Worm (Caenorhabditis elegans) whole organism, late embryonic: Measurements from ENCODE around the gene lmp-1.

Experiments
- K09A11.1 ChIP-seq: sonication (generic microtip); optimal IDR thresholded peaks from 2 replicates; lab custom pipeline; 2017; ENCODE audit warnings: antibody characterized with exemption, mild to moderate bottlenecking, missing genetic modification characterization, missing compliant biosample characterization; ENCODE audit not compliant: insufficient read depth
- T23F11.4 ChIP-seq: fragments of 200-800 bp; sonication (Bioruptor generic); optimal IDR thresholded peaks from 2 replicates; lab custom pipeline; 2018; ENCODE audit warnings: mild to moderate bottlenecking, missing genetic modification characterization, missing compliant biosample characterization
- ahr-1 ChIP-seq: sonication (generic microtip); optimal IDR thresholded peaks from 2 replicates; lab custom pipeline; 2016; ENCODE audit warnings: missing genetic modification characterization, missing compliant biosample characterization
- ama-1 ChIP-seq: fragments of 150-350 bp; optimal IDR thresholded peaks from 2 replicates; lab custom pipeline; 2014
- ceh-14 ChIP-seq: sonication (generic microtip); optimal IDR thresholded peaks from 2 replicates; lab custom pipeline; 2016; ENCODE audit warnings: missing genotype, missing genetic modification characterization, missing compliant biosample characterization
- ceh-18 ChIP-seq: sonication (generic microtip); optimal IDR thresholded peaks from 2 replicates; lab custom pipeline; 2016; ENCODE audit warnings: missing genetic modification characterization, missing compliant biosample characterization
- ceh-19 ChIP-seq: fragments of 200-800 bp; sonication (Bioruptor generic); optimal IDR thresholded peaks from 2 replicates; lab custom pipeline; 2018; ENCODE audit warnings: mild to moderate bottlenecking, missing genetic modification characterization, missing compliant biosample characterization
- ceh-2 ChIP-seq: sonication (generic microtip); optimal IDR thresholded peaks from 2 replicates; lab custom pipeline; 2016; ENCODE audit warnings: missing genotype, missing genetic modification characterization, missing compliant biosample characterization
- ceh-22 ChIP-seq: sonication (generic microtip); optimal IDR thresholded peaks from 2 replicates; lab custom pipeline; 2017; ENCODE audit warnings: missing biosample characterization, missing genetic modification characterization
- ceh-24 ChIP-seq: sonication (generic microtip); optimal IDR thresholded peaks from 2 replicates; lab custom pipeline; 2016; ENCODE audit warnings: mild to moderate bottlenecking, missing genetic modification characterization, missing compliant biosample characterization
- ceh-30 ChIP-seq: fragments of 150-350 bp; optimal IDR thresholded peaks from 2 replicates; lab custom pipeline; 2014; ENCODE audit warnings: missing biosample characterization, missing genetic modification characterization
- ceh-31 ChIP-seq: sonication (generic microtip); optimal IDR thresholded peaks from 2 replicates; lab custom pipeline; 2016; ENCODE audit warnings: missing genetic modification characterization, missing compliant biosample characterization
- ceh-34 ChIP-seq: sonication (generic microtip); optimal IDR thresholded peaks from 2 replicates; lab custom pipeline; 2016; ENCODE audit warnings: mild to moderate bottlenecking, missing genetic modification characterization, missing compliant biosample characterization
- ceh-45 ChIP-seq: fragments of 200-800 bp; sonication (Bioruptor generic); IDR thresholded peaks from 2 replicates; pipeline ENCODE4 v1.3.6; 2022; ENCODE audit warnings: missing genetic modification reagents, missing genetic modification characterization, missing compliant biosample characterization
- che-1 ChIP-seq: sonication (generic microtip); optimal IDR thresholded peaks from 2 replicates; lab custom pipeline; 2016; ENCODE audit warnings: mild to moderate bottlenecking, missing genetic modification characterization, missing compliant biosample characterization
- dmd-4 ChIP-seq: sonication (generic microtip); optimal IDR thresholded peaks from 2 replicates; lab custom pipeline; 2016; ENCODE audit warnings: borderline replicate concordance, missing genetic modification characterization, missing compliant biosample characterization
- dve-1 ChIP-seq: sonication (generic microtip); optimal IDR thresholded peaks from 2 replicates; lab custom pipeline; 2017; ENCODE audit warnings: antibody characterized with exemption, mild to moderate bottlenecking, missing genetic modification characterization, missing compliant biosample characterization
- elt-2 ChIP-seq: sonication (generic microtip); optimal IDR thresholded peaks from 2 replicates; lab custom pipeline; 2016; ENCODE audit warnings: missing genetic modification reagents, missing genetic modification characterization, missing compliant biosample characterization
- elt-4 ChIP-seq: sonication (generic microtip); optimal IDR thresholded peaks from 2 replicates; lab custom pipeline; 2016; ENCODE audit warnings: missing genetic modification characterization, missing compliant biosample characterization
- eyg-1 ChIP-seq: sonication (generic microtip); optimal IDR thresholded peaks from 2 replicates; lab custom pipeline; 2016; ENCODE audit warnings: missing genotype, missing genetic modification characterization, missing compliant biosample characterization
- fax-1 ChIP-seq: sonication (generic microtip); optimal IDR thresholded peaks from 2 replicates; lab custom pipeline; 2016; ENCODE audit warnings: missing genotype, missing genetic modification characterization, missing compliant biosample characterization
- fkh-10 ChIP-seq: fragments of 150-350 bp; optimal IDR thresholded peaks from 2 replicates; lab custom pipeline; 2014; ENCODE audit warnings: missing biosample characterization, missing genetic modification reagents, missing genetic modification characterization
- gmeb-2 ChIP-seq: sonication (generic microtip); optimal IDR thresholded peaks from 2 replicates; lab custom pipeline; 2016; ENCODE audit warnings: missing genetic modification characterization, inconsistent platforms, missing compliant biosample characterization
- hlh-13 ChIP-seq: fragments of 200-800 bp; sonication (Bioruptor generic); optimal IDR thresholded peaks from 2 replicates; lab custom pipeline; 2018; ENCODE audit warnings: mild to moderate bottlenecking, missing genetic modification characterization, missing compliant biosample characterization
- hlh-15 ChIP-seq: sonication (generic microtip); optimal IDR thresholded peaks from 2 replicates; lab custom pipeline; 2016; ENCODE audit warnings: missing genetic modification characterization, missing compliant biosample characterization
- hlh-6 ChIP-seq: sonication (generic microtip); optimal IDR thresholded peaks from 2 replicates; lab custom pipeline; 2016; ENCODE audit warnings: missing genotype, missing genetic modification characterization, missing compliant biosample characterization
- hlh-8 ChIP-seq: sonication (generic microtip); optimal IDR thresholded peaks from 2 replicates; lab custom pipeline; 2016; ENCODE audit warnings: missing genotype, missing genetic modification characterization, missing compliant biosample characterization
- nhr-11 ChIP-seq: fragments of 150-350 bp; optimal IDR thresholded peaks from 2 replicates; lab custom pipeline; 2014; ENCODE audit warnings: missing biosample characterization, missing genetic modification characterization
- npax-4 ChIP-seq: sonication (generic microtip); optimal IDR thresholded peaks from 2 replicates; lab custom pipeline; 2016; ENCODE audit warnings: missing genetic modification characterization, missing compliant biosample characterization
- pag-3 ChIP-seq: sonication (generic microtip); optimal IDR thresholded peaks from 2 replicates; lab custom pipeline; 2016; ENCODE audit warnings: missing compliant biosample characterization, missing genetic modification characterization, borderline replicate concordance
- pat-9 ChIP-seq: fragments of 200-800 bp; sonication (Bioruptor generic); optimal IDR thresholded peaks from 2 replicates; lab custom pipeline; 2018; ENCODE audit warnings: mild to moderate bottlenecking, missing genetic modification characterization, moderate library complexity, missing compliant biosample characterization
- pha-2 ChIP-seq: sonication (generic microtip); optimal IDR thresholded peaks from 2 replicates; lab custom pipeline; 2017; ENCODE audit warnings: mild to moderate bottlenecking, missing genetic modification characterization, missing compliant biosample characterization
- ref-2 ChIP-seq: sonication (generic microtip); optimal IDR thresholded peaks from 2 replicates; lab custom pipeline; 2016; ENCODE audit warnings: missing genetic modification characterization, missing compliant biosample characterization
- sox-4 ChIP-seq: sonication (generic microtip); optimal IDR thresholded peaks from 2 replicates; lab custom pipeline; 2017; ENCODE audit warnings: mild to moderate bottlenecking, missing genetic modification characterization, inconsistent platforms, missing compliant biosample characterization
- syd-9 ChIP-seq: sonication (generic microtip); optimal IDR thresholded peaks from 2 replicates; lab custom pipeline; 2016; ENCODE audit warnings: mild to moderate bottlenecking, missing genetic modification characterization, moderate library complexity, missing compliant biosample characterization
- unc-3 ChIP-seq, 2 experiments: fragments of 200-800 bp in 1 of 2; sonication (Bioruptor generic) in 1 of 2; sonication (generic microtip) in 1 of 2; conservative IDR thresholded peaks in 1 of 2; optimal IDR thresholded peaks in 1 of 2; 2 replicates each; pipeline versions ENCODE4 v1.3.6 to Lab custom; 2016 to 2022; ENCODE audit warnings: missing compliant biosample characterization in 2 of 2, missing genetic modification characterization in 2 of 2, missing genetic modification reagents in 1 of 2
- unc-55 ChIP-seq: sonication (generic microtip); optimal IDR thresholded peaks from 2 replicates; lab custom pipeline; 2017; ENCODE audit warnings: missing biosample characterization, missing genetic modification reagents, missing genetic modification characterization

lmp-1 gene

DNA sequence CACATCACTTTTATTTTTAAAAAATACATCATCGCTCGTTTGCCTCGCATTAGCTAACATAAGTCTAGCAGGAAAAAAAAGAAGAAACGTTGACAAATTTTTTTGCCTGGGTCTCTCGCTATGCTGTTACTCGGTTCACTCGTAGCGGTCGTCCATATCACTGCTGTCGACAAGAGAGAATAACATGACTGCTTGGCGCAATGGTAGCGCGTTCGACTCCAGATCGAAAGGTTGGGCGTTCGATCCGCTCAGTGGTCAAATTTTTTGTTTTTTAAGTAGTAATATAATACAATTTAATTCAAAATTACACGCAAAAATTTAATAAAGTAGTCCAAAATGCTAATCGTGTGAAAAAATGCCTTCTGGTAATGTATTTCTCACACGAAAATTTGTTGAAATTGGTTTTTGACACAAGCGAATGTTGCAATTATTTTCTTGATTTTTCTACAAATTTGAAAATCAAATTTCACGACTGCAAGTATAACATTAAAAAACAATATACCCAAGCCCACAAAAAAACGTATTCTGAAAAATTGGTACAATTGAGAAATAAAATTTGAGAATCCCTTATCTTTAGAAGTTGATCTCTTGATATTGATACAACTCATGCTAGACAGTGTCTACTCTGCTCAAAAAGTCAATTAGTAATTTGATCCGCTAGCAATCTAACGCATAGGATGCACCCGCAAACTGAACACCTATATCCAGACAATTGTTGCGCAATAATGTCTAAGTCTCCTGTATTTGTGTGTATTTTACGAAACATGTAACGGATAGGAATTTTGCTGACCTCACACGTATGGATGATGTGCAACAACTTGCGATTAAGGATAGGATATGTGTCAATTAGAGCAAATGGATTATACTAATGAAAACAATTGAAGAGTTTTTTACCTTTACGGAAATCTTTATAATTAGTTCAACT is 6.0 kb downstream of the lmp-1 start (continued):
- TF ChIP-seq sox-4 (tag; lab: Kevin White, UChicago) = peak; percentile 77
- peak; percentile 77 for TF ChIP-seq unc-3 (GFP tag; conservative IDR thresholded peaks at IDR 0.05; lab: Robert Waterston, UW)
- no peak for TF ChIP-seq unc-3 (tag; optimal IDR thresholded peaks at IDR 0.05; lab: Kevin White, UChicago)
- peak; percentile 64; the same call in 1 of the 2 replicates for TF ChIP-seq ceh-45 (GFP tag; lab: Robert Waterston, UW)
- TF ChIP-seq ceh-30 = peak; percentile 11
- peak; percentile 49 for TF ChIP-seq T23F11.4 (GFP tag; lab: Kevin White, UChicago)
- peak; percentile 7 for TF ChIP-seq ceh-31 (tag; lab: Kevin White, UChicago)
- peak; percentile 47 for TF ChIP-seq hlh-15 (tag; lab: Kevin White, UChicago)
- no peak for TF ChIP-seq unc-55 (GFP tag; lab: Kevin White, UChicago)
- no peak for TF ChIP-seq nhr-11
- no peak for TF ChIP-seq ceh-22 (tag; lab: Kevin White, UChicago)
- no peak for TF ChIP-seq K09A11.1 (tag; lab: Kevin White, UChicago)
- TF ChIP-seq ceh-18 (tag; lab: Kevin White, UChicago) = peak; percentile 5
- peak; percentile 51 for TF ChIP-seq ceh-24 (tag; lab: Kevin White, UChicago)
- TF ChIP-seq dmd-4 (tag; lab: Kevin White, UChicago) = peak; percentile 50
- TF ChIP-seq ama-1 (lab: Kevin White, UChicago) = no peak
- no peak for TF ChIP-seq hlh-6 (tag; lab: Kevin White, UChicago)
- TF ChIP-seq che-1 (tag; lab: Kevin White, UChicago) = peak; percentile 80
- TF ChIP-seq syd-9 (tag; lab: Kevin White, UChicago) = peak; percentile 9
- TF ChIP-seq ref-2 (tag; lab: Kevin White, UChicago) = peak; percentile 48
- TF ChIP-seq elt-2 (tag; lab: Kevin White, UChicago) = peak; percentile 84
- TF ChIP-seq ceh-19 (GFP tag; lab: Kevin White, UChicago) = peak; percentile 72
- TF ChIP-seq ceh-14 (tag; lab: Kevin White, UChicago) = peak; percentile 81
- peak; percentile 12 for TF ChIP-seq npax-4 (tag; lab: Kevin White, UChicago)
- peak; percentile 26 for TF ChIP-seq dve-1 (tag; lab: Kevin White, UChicago)
- no peak for TF ChIP-seq elt-4 (tag; lab: Kevin White, UChicago)
- TF ChIP-seq fkh-10 (GFP tag; lab: Kevin White, UChicago) = no peak
- TF ChIP-seq, all 69 proteins: peak for 48

- TF ChIP-seq ceh-18 (tag; lab: Kevin White, UChicago) (no peak), gmeb-2 (no peak), eyg-1 (tag; lab: Kevin White, UChicago) (no peak), ahr-1 (tag; lab: Kevin White, UChicago) (no peak), ceh-30 (no peak), fax-1 (tag; lab: Kevin White, UChicago) (no peak), ceh-2 (tag; lab: Kevin White, UChicago) (no peak), pat-9 (tag; lab: Kevin White, UChicago) (no peak), pha-2 (tag; lab: Kevin White, UChicago) (no peak), ceh-34 (tag; lab: Kevin White, UChicago) (no peak), pag-3 (tag; lab: Kevin White, UChicago) (no peak), hlh-8 (tag; lab: Kevin White, UChicago) (no peak), ceh-45 (GFP tag; lab: Robert Waterston, UW) (no peak), unc-3 (GFP tag; conservative IDR thresholded peaks at IDR 0.05; lab: Robert Waterston, UW) (no peak), unc-3 (tag; optimal IDR thresholded peaks at IDR 0.05; lab: Kevin White, UChicago) (no peak), nhr-11 (no peak), hlh-13 (GFP tag; lab: Kevin White, UChicago) (no peak)
These were observed 7.8 kb downstream of the lmp-1 start, which contains the start of gene C03B1.2 for ce11 chrX:6369717-6370116. TSS of gene C03B1.2 (plus strand) at chrX:6370017.
